Fruit fly (Drosophila melanogaster): ENCODE measurements around the gene r-l.

r-l gene

DNA sequence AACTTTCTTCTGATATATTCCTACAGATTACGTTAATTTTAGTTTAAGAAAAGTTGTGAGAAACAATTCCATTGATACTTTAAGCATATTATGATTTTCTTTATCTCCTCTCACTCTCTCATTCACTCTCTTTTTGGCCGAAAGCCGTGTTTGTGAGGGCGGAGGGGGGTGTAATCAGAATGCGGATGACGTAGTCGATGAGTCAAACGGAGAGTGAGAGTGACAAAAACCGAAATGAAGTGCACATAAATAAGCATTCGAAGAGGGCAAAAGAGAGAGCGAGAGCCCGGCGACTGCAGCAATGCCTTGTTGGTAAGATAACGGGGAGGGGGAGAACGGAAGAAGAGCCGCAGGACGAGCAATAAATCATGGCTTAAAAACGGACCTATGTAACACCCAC is 21.2 kb upstream of the r-l start:
- TF ChIP-seq Blimp-1 (GFP tag; optimal IDR thresholded peaks at IDR 0.05) (peak; percentile 92), Sox102F (GFP tag; optimal IDR thresholded peaks at IDR 0.05) (no peak), CG34406 (GFP tag; optimal IDR thresholded peaks at IDR 0.05) (no peak), CG9139 (GFP tag; optimal IDR thresholded peaks at IDR 0.05) (no peak), CG3032 (tag; optimal IDR thresholded peaks at IDR 0.05) (no peak), CG11294 (GFP tag; IDR thresholded peaks at IDR 0.05) (no peak), CG6808 (GFP tag; optimal IDR thresholded peaks at IDR 0.05) (no peak), CG8632 (GFP tag; optimal IDR thresholded peaks at IDR 0.05) (no peak), CG1621 (tag; optimal IDR thresholded peaks at IDR 0.05) (no peak)

DNA sequence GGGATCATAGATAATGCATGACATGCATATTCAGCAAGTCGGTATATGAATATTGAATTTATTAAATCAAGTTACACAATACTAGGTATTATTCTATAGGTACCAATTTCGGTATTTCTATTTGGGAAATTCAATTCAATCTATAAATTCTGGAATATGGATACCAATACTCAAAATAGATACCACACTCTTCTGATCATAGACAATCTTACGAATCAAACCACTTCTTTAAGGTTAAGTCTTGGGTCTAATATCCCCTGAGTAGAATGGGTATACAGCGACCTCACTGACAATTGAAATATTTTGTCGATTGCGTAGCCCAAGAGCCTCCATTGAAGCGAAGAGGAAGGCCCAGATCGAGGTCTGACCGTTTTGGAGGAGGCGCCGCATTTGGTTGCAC is 19.7 kb upstream of the r-l start:
- peak; percentile 9 for TF ChIP-seq Hr39 (GFP tag; optimal IDR thresholded peaks at IDR 0.05)
- peak; percentile 24; the same call in 1 of the 3 replicates for TF ChIP-seq CG8119 (GFP tag; IDR thresholded peaks at IDR 0.05)
- TF ChIP-seq Hr4 (GFP tag; optimal IDR thresholded peaks at IDR 0.05), result peak; percentile 32
- 0 out of 2 replicates have a peak, but pooled peaks have one; percentile 32 for TF ChIP-seq CG15336 (GFP tag; IDR thresholded peaks at IDR 0.05)
- TF ChIP-seq CG31627 (GFP tag; optimal IDR thresholded peaks at IDR 0.05), result no peak
- peak; percentile 10 for TF ChIP-seq Eip75B (GFP tag; optimal IDR thresholded peaks at IDR 0.05)
- TF ChIP-seq CG32006 (GFP tag; optimal IDR thresholded peaks at IDR 0.05), result peak; percentile 44
- no peak for TF ChIP-seq Smox (GFP tag; optimal IDR thresholded peaks at IDR 0.05)
- TF ChIP-seq CG6163 (GFP tag; IDR thresholded peaks at IDR 0.05), result no peak
- TF ChIP-seq Sox14 (GFP tag; optimal IDR thresholded peaks at IDR 0.05), result no peak

DNA sequence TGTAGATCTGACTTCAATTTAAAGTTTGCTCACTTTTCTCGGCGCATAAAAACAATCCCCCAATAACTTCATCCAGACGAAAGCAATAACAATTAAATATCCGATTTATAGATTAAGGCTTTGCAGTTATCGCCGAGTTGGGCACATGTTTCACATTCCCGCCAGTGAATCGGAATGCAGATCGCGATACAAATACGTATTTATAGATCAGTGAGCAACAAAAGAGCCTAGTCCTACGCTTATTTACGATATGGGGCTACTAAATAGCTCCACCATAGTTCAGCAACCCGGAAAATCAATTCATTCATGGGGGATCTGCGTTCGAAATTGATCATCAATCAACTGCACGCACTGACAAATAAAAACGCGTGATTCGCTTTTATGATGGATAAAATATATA is 18.9 kb upstream of the r-l start:
- TF ChIP-seq Blimp-1 (GFP tag; optimal IDR thresholded peaks at IDR 0.05) (no peak), CG6808 (GFP tag; optimal IDR thresholded peaks at IDR 0.05) (no peak), Sox14 (GFP tag; optimal IDR thresholded peaks at IDR 0.05) (no peak), cyc (GFP tag; optimal IDR thresholded peaks at IDR 0.05) (no peak), OdsH (GFP tag; optimal IDR thresholded peaks at IDR 0.05) (no peak), CG34406 (GFP tag; optimal IDR thresholded peaks at IDR 0.05) (no peak), CG6163 (GFP tag; IDR thresholded peaks at IDR 0.05) (no peak), CG9139 (GFP tag; optimal IDR thresholded peaks at IDR 0.05) (no peak), Lpt (GFP tag; optimal IDR thresholded peaks at IDR 0.05) (no peak), Hr4 (GFP tag; optimal IDR thresholded peaks at IDR 0.05) (no peak), CG4318 (GFP tag; optimal IDR thresholded peaks at IDR 0.05) (no peak), CG3032 (tag; optimal IDR thresholded peaks at IDR 0.05) (no peak), Eip78C (GFP tag) (no peak), CG11294 (GFP tag; IDR thresholded peaks at IDR 0.05) (no peak)

- TF ChIP-seq CG8632 (GFP tag; optimal IDR thresholded peaks at IDR 0.05) (no peak), OdsH (GFP tag; optimal IDR thresholded peaks at IDR 0.05) (no peak), svp (GFP tag) (peak; percentile 62)
These were observed 18.4 kb upstream of the r-l start for dm6 chr3R:21091500-21091899.

DNA sequence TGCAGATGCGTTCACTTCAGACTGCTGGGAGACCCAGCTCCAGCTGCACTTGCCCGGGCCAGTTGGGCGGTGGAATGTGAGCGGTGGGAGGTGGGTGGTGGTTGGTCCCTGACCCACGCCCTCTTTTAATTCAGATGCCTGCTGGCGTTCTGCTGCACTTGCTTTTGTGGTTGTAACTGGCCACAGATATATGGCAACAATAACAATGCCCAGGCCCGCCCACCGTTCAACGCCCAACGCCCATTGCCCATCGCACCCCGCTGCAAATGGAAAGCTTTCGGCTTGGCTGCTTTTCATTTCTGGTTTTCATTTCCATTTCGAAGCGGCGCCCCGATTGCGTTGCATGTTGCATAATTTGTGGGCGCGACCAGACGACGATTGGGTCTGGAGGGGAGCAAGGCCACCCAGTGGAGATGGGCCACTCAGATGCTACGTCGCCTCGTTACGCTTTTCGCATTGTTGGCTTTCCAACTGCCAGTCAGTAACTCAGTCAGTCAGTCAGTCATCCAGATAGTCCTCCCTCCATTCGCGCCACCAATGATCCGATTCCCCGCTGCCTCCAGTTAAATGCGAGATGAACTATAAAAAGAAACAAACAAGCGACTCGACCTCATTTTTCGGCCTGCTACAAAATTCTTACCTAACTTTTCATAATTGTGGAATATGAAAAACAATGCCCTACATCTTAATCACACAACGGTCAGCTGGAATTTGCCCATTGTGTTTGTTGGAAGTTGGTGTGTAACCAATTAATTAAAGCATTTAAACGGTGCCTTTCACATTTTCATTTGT is 17.3 kb upstream of the r-l start:
- TF ChIP-seq fd85E (GFP tag; optimal IDR thresholded peaks at IDR 0.05), result no peak
- TF ChIP-seq Eip78C (GFP tag), result peak; percentile 23
- TF ChIP-seq svp (GFP tag), result peak; percentile 63

DNA sequence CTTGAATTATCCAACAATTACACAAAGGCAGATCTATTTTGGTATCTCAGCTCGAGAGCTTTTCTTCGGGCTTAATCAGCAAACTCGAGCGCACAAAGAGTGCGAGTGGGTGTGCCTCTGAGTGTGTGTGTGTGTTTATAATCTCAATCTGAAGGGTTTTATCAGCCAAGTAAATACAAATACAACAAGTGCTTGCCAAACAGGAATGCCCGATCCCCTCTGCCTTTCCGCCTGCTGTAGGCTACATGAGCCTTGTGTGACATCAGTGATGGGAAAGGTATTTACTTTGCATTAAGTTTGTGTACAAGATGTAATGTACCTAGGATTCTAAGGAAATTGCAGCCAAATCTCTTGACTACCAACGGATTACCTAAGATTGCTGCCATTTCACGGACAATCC is 16.3 kb upstream of the r-l start:
- TF ChIP-seq CG9139 (GFP tag; optimal IDR thresholded peaks at IDR 0.05) (no peak), esn (GFP tag; optimal IDR thresholded peaks at IDR 0.05) (peak; percentile 48), CG16779 (tag; optimal IDR thresholded peaks at IDR 0.05) (no peak), fd85E (GFP tag; optimal IDR thresholded peaks at IDR 0.05) (no peak), Smox (GFP tag; optimal IDR thresholded peaks at IDR 0.05) (no peak), Met (GFP tag; optimal IDR thresholded peaks at IDR 0.05) (no peak), ss (GFP tag; optimal IDR thresholded peaks at IDR 0.05) (peak in 1 of 2 experiments; percentile 57), Eip78C (GFP tag) (peak; percentile 87), CG7368 (GFP tag; optimal IDR thresholded peaks at IDR 0.05) (peak; percentile 58), CG8119 (GFP tag; IDR thresholded peaks at IDR 0.05) (no peak), CG3032 (tag; optimal IDR thresholded peaks at IDR 0.05) (no peak), CG11294 (GFP tag; IDR thresholded peaks at IDR 0.05) (no peak), Ets21C (GFP tag; optimal IDR thresholded peaks at IDR 0.05) (no peak), Blimp-1 (GFP tag; optimal IDR thresholded peaks at IDR 0.05) (peak; percentile 24), CG4318 (GFP tag; optimal IDR thresholded peaks at IDR 0.05) (no peak), dac (GFP tag; optimal IDR thresholded peaks at IDR 0.05) (no peak), Sox15 (GFP tag; optimal IDR thresholded peaks at IDR 0.05) (no peak), salr (GFP tag; optimal IDR thresholded peaks at IDR 0.05) (peak in 1 of 2 experiments; percentile 30), Hr39 (GFP tag; optimal IDR thresholded peaks at IDR 0.05) (no peak), fd59A (GFP tag; optimal IDR thresholded peaks at IDR 0.05) (peak; percentile 35), CG11762 (GFP tag; optimal IDR thresholded peaks at IDR 0.05; ENCODE audit: insufficient read depth) (no peak), CG10669 (GFP tag; optimal IDR thresholded peaks at IDR 0.05) (peak; percentile 52), achi (GFP tag; optimal IDR thresholded peaks at IDR 0.05) (no peak)

Measured in whole organism, prepupa.